Worm (Caenorhabditis elegans): Measurements from ENCODE around the gene lnp-1.

lnp-1 gene

ce11 chrX:4588462-4588861 is at the start of gene lnp-1:
lnp-1 (plus strand) TSS chrX:4588762.
- TF ChIP-seq F16B12.6 (tag; optimal IDR thresholded peaks at IDR 0.05): no peak
- no peak for TF ChIP-seq nhr-11 (tag; optimal IDR thresholded peaks at IDR 0.05)
- TF ChIP-seq hlh-17 (GFP tag; optimal IDR thresholded peaks at IDR 0.05; ENCODE audit: borderline replicate concordance): no peak

- TF ChIP-seq jun-1 (tag; optimal IDR thresholded peaks at IDR 0.05) (no peak), nhr-85 (tag) (no peak), efl-1 (optimal IDR thresholded peaks at IDR 0.05) (no peak), efl-1 (GFP tag; optimal IDR thresholded peaks at IDR 0.05 in 1 of 2) (no peak), lin-35 (GFP tag; optimal IDR thresholded peaks at IDR 0.05) (no peak), nhr-19 (GFP tag; conservative IDR thresholded peaks at IDR 0.05) (no peak), dpl-1 (GFP tag; optimal IDR thresholded peaks at IDR 0.05) (no peak), fkh-8 (tag; optimal IDR thresholded peaks at IDR 0.05) (no peak), hlh-17 (GFP tag; optimal IDR thresholded peaks at IDR 0.05; ENCODE audit: borderline replicate concordance) (no peak), nhr-11 (tag; optimal IDR thresholded peaks at IDR 0.05) (no peak), lir-3 (tag; optimal IDR thresholded peaks at IDR 0.05; ENCODE audit: poor library complexity) (no peak), egl-13 (tag; optimal IDR thresholded peaks at IDR 0.05) (no peak), nhr-71 (tag; optimal IDR thresholded peaks at IDR 0.05) (no peak), lin-15B (tag; optimal IDR thresholded peaks at IDR 0.05) (no peak), unc-30 (tag; optimal IDR thresholded peaks at IDR 0.05) (no peak), zip-4 (GFP tag; optimal IDR thresholded peaks at IDR 0.05) (no peak)
Observed at ce11 chrX:4544543-4544942, 44.0 kb upstream of the lnp-1 start, which contains the start of gene C07A12.2. C07A12.2 (plus strand) TSS chrX:4544843.

- TF ChIP-seq snpc-4 (tag; optimal IDR thresholded peaks at IDR 0.05) (no peak), fkh-10 (GFP tag; optimal IDR thresholded peaks at IDR 0.05) (no peak), ceh-88 (GFP tag; IDR thresholded peaks at IDR 0.05) (no peak)
Observed at ce11 chrX:4548929-4549328, 39.6 kb upstream of the lnp-1 start.

- TF ChIP-seq blmp-1 (tag; optimal IDR thresholded peaks at IDR 0.05): peak; percentile 41
- peak; percentile 27 for TF ChIP-seq nhr-20 (tag; optimal IDR thresholded peaks at IDR 0.05)
- TF ChIP-seq nhr-71 (tag; optimal IDR thresholded peaks at IDR 0.05): peak; percentile 23
- TF ChIP-seq egl-13 (tag; optimal IDR thresholded peaks at IDR 0.05): no peak
- TF ChIP-seq efl-1 (optimal IDR thresholded peaks at IDR 0.05): no peak
- peak in 1 of 2 experiments; percentile 88 for TF ChIP-seq efl-1 (GFP tag; optimal IDR thresholded peaks at IDR 0.05 in 1 of 2)
- TF ChIP-seq snu-23 (GFP tag; optimal IDR thresholded peaks at IDR 0.05): peak; percentile 17
- TF ChIP-seq elt-3 (tag; optimal IDR thresholded peaks at IDR 0.05): peak in 1 of 6 experiments; percentile 28
- TF ChIP-seq lin-14 (GFP tag; optimal IDR thresholded peaks at IDR 0.05): peak; percentile 68
- TF ChIP-seq mep-1 (tag; optimal IDR thresholded peaks at IDR 0.05): peak; percentile 21
- TF ChIP-seq mdl-1 (tag; optimal IDR thresholded peaks at IDR 0.05): peak in 1 of 2 experiments; percentile 26
- TF ChIP-seq nhr-85 (tag): peak; percentile 85
- TF ChIP-seq snpc-4 (tag; optimal IDR thresholded peaks at IDR 0.05): no peak
- TF ChIP-seq grh-1 (GFP tag; IDR thresholded peaks at IDR 0.05): peak; percentile 67
- TF ChIP-seq lin-13 (GFP tag; optimal IDR thresholded peaks at IDR 0.05): no peak
- peak; percentile 15 for TF ChIP-seq xbp-1 (tag; optimal IDR thresholded peaks at IDR 0.05)
- TF ChIP-seq sox-4 (tag; optimal IDR thresholded peaks at IDR 0.05): no peak
- TF ChIP-seq lin-35 (GFP tag; optimal IDR thresholded peaks at IDR 0.05): peak in 1 of 2 experiments; percentile 23
- TF ChIP-seq skn-1 (tag; optimal IDR thresholded peaks at IDR 0.05): peak; percentile 7
Observed at ce11 chrX:4549853-4550596, 38.5 kb upstream of the lnp-1 start, which contains the start of gene C07A12.18. C07A12.18 (minus strand) TSS chrX:4549903.

- TF ChIP-seq vab-15 (tag; optimal IDR thresholded peaks at IDR 0.05) (peak; percentile 28), nhr-85 (tag) (peak; percentile 95), alr-1 (tag; optimal IDR thresholded peaks at IDR 0.05; ENCODE audit: borderline replicate concordance) (no peak), mab-9 (GFP tag; IDR thresholded peaks at IDR 0.05) (no peak), irx-1 (tag; optimal IDR thresholded peaks at IDR 0.05) (no peak), ztf-11 (tag; optimal IDR thresholded peaks at IDR 0.05) (no peak), hpl-2 (GFP tag; optimal IDR thresholded peaks at IDR 0.05) (no peak), egl-27 (tag; optimal IDR thresholded peaks at IDR 0.05) (peak; percentile 10 to 41), grh-1 (GFP tag; IDR thresholded peaks at IDR 0.05) (peak; percentile 54; the same call in 1 of the 2 replicates), nhr-90 (tag; optimal IDR thresholded peaks at IDR 0.05; ENCODE audit: poor library complexity) (peak; percentile 44), mdl-1 (tag; optimal IDR thresholded peaks at IDR 0.05) (peak in 1 of 2 experiments; percentile 54), unc-130 (tag; optimal IDR thresholded peaks at IDR 0.05) (peak; percentile 65), lin-14 (GFP tag; optimal IDR thresholded peaks at IDR 0.05) (peak; percentile 77), lin-35 (GFP tag; optimal IDR thresholded peaks at IDR 0.05) (peak; percentile 3 to 52), elt-3 (tag; optimal IDR thresholded peaks at IDR 0.05) (peak; percentile 6 to 74 (median 33)), rnt-1 (tag; optimal IDR thresholded peaks at IDR 0.05) (peak; percentile 36), ceh-88 (GFP tag; IDR thresholded peaks at IDR 0.05) (no peak), snu-23 (GFP tag; optimal IDR thresholded peaks at IDR 0.05) (peak; percentile 31)
Observed at ce11 chrX:4550987-4551386, 37.6 kb upstream of the lnp-1 start.
